Worm (Caenorhabditis elegans): Measurements from ENCODE around the gene srd-29.

srd-29 gene

DNA sequence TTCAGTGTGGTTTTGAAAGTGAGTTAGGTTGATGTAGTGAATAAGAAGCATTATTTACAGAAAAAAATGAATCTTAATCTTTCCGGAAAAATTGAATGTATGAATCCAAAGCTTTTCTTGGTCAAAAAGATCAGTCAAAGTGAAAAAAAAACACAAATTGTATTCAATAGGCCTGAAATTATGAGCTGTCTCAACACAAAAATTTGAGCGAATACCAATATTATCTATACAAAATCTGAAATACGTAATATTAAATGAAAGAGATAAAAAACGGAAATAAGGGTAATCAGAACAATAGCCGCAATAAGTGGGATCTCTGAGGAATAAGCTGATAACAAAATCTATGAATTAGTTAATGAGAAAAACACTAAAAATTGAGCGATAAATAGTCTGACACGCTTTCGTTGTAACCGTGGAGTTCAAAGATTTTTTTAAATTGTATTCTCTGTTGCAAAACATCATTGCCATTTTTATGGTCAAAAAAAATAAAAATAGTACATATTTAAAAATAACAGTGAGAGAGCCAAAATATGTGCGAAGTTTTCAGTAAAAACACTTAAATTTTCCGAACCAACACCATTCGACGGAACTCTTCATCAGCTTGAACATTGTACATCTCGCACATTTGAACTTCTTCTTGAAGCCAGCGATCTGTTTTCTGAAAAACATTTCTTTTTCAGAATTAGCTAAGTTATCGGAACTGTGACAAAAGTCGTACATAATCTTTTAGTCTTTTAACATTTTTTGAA, 48.5 kb downstream of the srd-29 start, which contains the start of gene sre-11:
Gene sre-11 (minus strand): TSS at position 51 of the 749 bp plus-strand sequence.
- no peak for TF ChIP-seq fos-1 (tag; optimal IDR thresholded peaks at IDR 0.05)
- TF ChIP-seq grh-1 (GFP tag; IDR thresholded peaks at IDR 0.05): no peak
- TF ChIP-seq lin-35 (GFP tag; optimal IDR thresholded peaks at IDR 0.05): no peak
- no peak for TF ChIP-seq efl-1 (optimal IDR thresholded peaks at IDR 0.05)
- TF ChIP-seq efl-1 (GFP tag; optimal IDR thresholded peaks at IDR 0.05 in 1 of 2): peak in 1 of 2 experiments; percentile 84
- TF ChIP-seq ama-1 (optimal IDR thresholded peaks at IDR 0.05): no peak

DNA sequence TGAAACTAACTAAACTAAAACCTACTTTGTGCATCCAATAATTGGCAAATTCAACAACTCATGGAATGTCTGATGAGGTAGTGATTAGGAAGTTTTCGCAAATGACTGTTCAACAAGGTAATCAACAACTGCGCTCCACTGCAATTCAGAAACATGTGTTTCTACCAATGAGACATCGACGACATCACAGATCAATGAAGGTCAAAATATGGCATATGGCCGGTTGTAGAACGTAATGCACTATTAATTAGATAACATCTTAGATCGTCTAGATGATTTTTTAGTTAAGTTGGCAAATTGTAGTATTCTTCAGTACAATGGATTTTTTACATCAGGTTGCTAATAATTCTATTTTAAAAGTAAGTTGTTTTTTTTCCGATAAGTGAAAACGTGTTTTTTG, 50.6 kb downstream of the srd-29 start, which contains the start of the genes nhr-94 and nhr-152:
Gene nhr-94 (minus strand): TSS at position 147 of the 400 bp plus-strand sequence.
Gene nhr-152 (plus strand): TSS at position 162 of the 400 bp plus-strand sequence.
- TF ChIP-seq lir-3 (tag; optimal IDR thresholded peaks at IDR 0.05; ENCODE audit: poor library complexity) (no peak), nhr-47 (tag; optimal IDR thresholded peaks at IDR 0.05) (no peak), snu-23 (GFP tag; optimal IDR thresholded peaks at IDR 0.05) (peak; percentile 47), lin-13 (GFP tag; optimal IDR thresholded peaks at IDR 0.05) (no peak), nhr-71 (tag; optimal IDR thresholded peaks at IDR 0.05) (peak; percentile 48), C04F5.9 (tag; optimal IDR thresholded peaks at IDR 0.05) (no peak), aly-2 (tag; optimal IDR thresholded peaks at IDR 0.05) (no peak), tbx-2 (tag; optimal IDR thresholded peaks at IDR 0.05) (no peak), mep-1 (tag; optimal IDR thresholded peaks at IDR 0.05) (no peak), rnt-1 (tag; optimal IDR thresholded peaks at IDR 0.05) (no peak), xbp-1 (tag; optimal IDR thresholded peaks at IDR 0.05) (no peak), nhr-20 (tag; optimal IDR thresholded peaks at IDR 0.05) (peak; percentile 79), ceh-8 (GFP tag; optimal IDR thresholded peaks at IDR 0.05) (no peak), lin-14 (GFP tag; optimal IDR thresholded peaks at IDR 0.05) (peak; percentile 74), nhr-90 (tag; optimal IDR thresholded peaks at IDR 0.05; ENCODE audit: poor library complexity) (no peak), nhr-12 (tag; optimal IDR thresholded peaks at IDR 0.05) (no peak), hlh-17 (GFP tag; optimal IDR thresholded peaks at IDR 0.05; ENCODE audit: borderline replicate concordance) (no peak), nhr-28 (tag; optimal IDR thresholded peaks at IDR 0.05) (no peak), dpl-1 (GFP tag; optimal IDR thresholded peaks at IDR 0.05) (no peak), mdl-1 (tag; optimal IDR thresholded peaks at IDR 0.05) (no peak), nhr-77 (tag; optimal IDR thresholded peaks at IDR 0.05) (no peak), sptf-1 (tag; optimal IDR thresholded peaks at IDR 0.05) (no peak), hpl-2 (GFP tag; optimal IDR thresholded peaks at IDR 0.05) (no peak), nhr-237 (tag; optimal IDR thresholded peaks at IDR 0.05) (no peak), fkh-10 (GFP tag; optimal IDR thresholded peaks at IDR 0.05) (no peak), nhr-85 (tag) (peak; percentile 96), alr-1 (tag; optimal IDR thresholded peaks at IDR 0.05; ENCODE audit: borderline replicate concordance) (no peak), lin-15B (tag; optimal IDR thresholded peaks at IDR 0.05) (no peak), irx-1 (tag; optimal IDR thresholded peaks at IDR 0.05) (no peak), C16A3.4 (tag; optimal IDR thresholded peaks at IDR 0.05) (no peak), unc-62 (GFP tag; optimal IDR thresholded peaks at IDR 0.05) (no peak), Y116A8C.19 (tag; optimal IDR thresholded peaks at IDR 0.05; ENCODE audit: borderline replicate concordance) (no peak), pax-3 (tag; optimal IDR thresholded peaks at IDR 0.05) (no peak), aha-1 (tag; optimal IDR thresholded peaks at IDR 0.05) (no peak), pag-3 (tag; optimal IDR thresholded peaks at IDR 0.05; ENCODE audit: borderline replicate concordance, insufficient read depth) (no peak), jun-1 (tag; optimal IDR thresholded peaks at IDR 0.05) (no peak), nhr-84 (tag; optimal IDR thresholded peaks at IDR 0.05) (no peak), fkh-8 (tag; optimal IDR thresholded peaks at IDR 0.05) (no peak), sup-37 (GFP tag; optimal IDR thresholded peaks at IDR 0.05) (no peak), sox-4 (tag; optimal IDR thresholded peaks at IDR 0.05) (no peak), zip-4 (GFP tag; optimal IDR thresholded peaks at IDR 0.05) (no peak), zag-1 (tag; optimal IDR thresholded peaks at IDR 0.05) (no peak), egl-27 (tag; optimal IDR thresholded peaks at IDR 0.05) (no peak), mef-2 (tag; optimal IDR thresholded peaks at IDR 0.05) (no peak), efl-1 (optimal IDR thresholded peaks at IDR 0.05) (no peak), efl-1 (GFP tag; optimal IDR thresholded peaks at IDR 0.05 in 1 of 2) (peak in 1 of 2 experiments; percentile 60)

Data from whole organism, L1 larva.